Fruit fly (Drosophila melanogaster) Kc167 (cell line): ENCODE measurements around the gene vers.

ENCODE experiments used
- Myc ChIP-seq: fragments of >200 bp; optimal IDR thresholded peaks from 2 replicates; lab custom pipeline; 2017; ENCODE audit warnings: missing external identifiers
- Sin3A ChIP-seq: fragments of >200 bp; optimal IDR thresholded peaks from 2 replicates; lab custom pipeline; 2018; ENCODE audit warnings: missing external identifiers
- h ChIP-seq: fragments of >200 bp; optimal IDR thresholded peaks from 3 replicates; lab custom pipeline; 2018; ENCODE audit warnings: missing external identifiers
- insv ChIP-seq: fragments of >200 bp; optimal IDR thresholded peaks from 3 replicates; lab custom pipeline; 2018; ENCODE audit warnings: missing external identifiers
- psq ChIP-seq: fragments of >200 bp; optimal IDR thresholded peaks from 2 replicates; lab custom pipeline; 2017; ENCODE audit warnings: missing external identifiers

DNA sequence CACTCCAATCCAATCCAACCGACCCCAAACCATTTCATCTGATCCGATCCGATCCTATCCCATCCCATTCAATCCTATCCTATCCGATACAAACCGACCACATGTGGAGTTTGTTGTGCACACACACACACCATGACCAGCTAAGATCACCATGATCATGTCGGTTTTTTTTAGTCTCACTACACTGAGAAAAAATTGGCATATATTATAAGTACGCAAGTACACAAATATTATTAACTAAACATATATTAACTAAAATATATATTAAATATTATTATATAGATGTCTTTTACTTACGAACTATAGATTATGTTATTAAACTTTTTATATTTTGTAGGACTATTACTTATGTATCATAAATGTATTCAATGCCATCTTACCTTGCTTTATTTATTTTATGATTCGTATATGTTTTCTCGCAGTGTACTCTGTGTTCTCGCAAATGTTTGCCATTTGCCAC is 13.9 kb upstream of the vers start:
- TF ChIP-seq h (lab: Kevin White, UChicago), result no peak
- TF ChIP-seq psq (lab: Kevin White, UChicago), result no peak
- no peak for TF ChIP-seq Sin3A (lab: Kevin White, UChicago)
- no peak for TF ChIP-seq Myc (lab: Kevin White, UChicago)
- TF ChIP-seq insv (lab: Kevin White, UChicago), result no peak
